Worm (Caenorhabditis elegans) whole organism, midembryonic: Measurements from ENCODE around the gene vps-15.

ENCODE experiments used
- T22C8.4 ChIP-seq: fragments of 200-800 bp; sonication (Bioruptor generic); IDR thresholded peaks from 2 replicates; pipeline ENCODE4 v1.3.6; 2022; ENCODE audit warnings: missing genetic modification characterization, missing compliant biosample characterization
- cog-1 ChIP-seq: sonication (generic microtip); optimal IDR thresholded peaks from 2 replicates; lab custom pipeline; 2016; ENCODE audit warnings: missing genetic modification characterization, missing compliant biosample characterization
- flt-1 ChIP-seq: fragments of 200-800 bp; sonication (Bioruptor generic); IDR thresholded peaks from 2 replicates; pipeline ENCODE4 v1.3.6; 2022; ENCODE audit warnings: missing genetic modification characterization, missing compliant biosample characterization
- klf-2 ChIP-seq: fragments of 200-800 bp; sonication (Bioruptor generic); conservative IDR thresholded peaks from 2 replicates; pipeline ENCODE4 v1.3.6; 2022; ENCODE audit warnings: missing genetic modification reagents, missing genetic modification characterization, missing compliant biosample characterization
- med-1 ChIP-seq: sonication (generic microtip); optimal IDR thresholded peaks from 2 replicates; lab custom pipeline; 2017; ENCODE audit warnings: missing genetic modification characterization, mild to moderate bottlenecking, missing compliant biosample characterization, antibody characterized with exemption, missing genetic modification reagents; ENCODE audit not compliant: insufficient read depth
- ref-1 ChIP-seq: fragments of 200-800 bp; sonication (Bioruptor generic); conservative IDR thresholded peaks from 2 replicates; pipeline ENCODE4 v1.3.6; 2022; ENCODE audit warnings: missing genetic modification reagents, missing genetic modification characterization, missing compliant biosample characterization
- tab-1 ChIP-seq: fragments of 200-800 bp; sonication (Bioruptor generic); IDR thresholded peaks from 2 replicates; pipeline ENCODE4 v1.3.6; 2022; ENCODE audit warnings: missing genetic modification characterization, missing compliant biosample characterization
- ztf-23 ChIP-seq: fragments of 200-800 bp; sonication (Bioruptor generic); IDR thresholded peaks from 2 replicates; pipeline ENCODE4 v1.3.6; 2022; ENCODE audit warnings: missing genetic modification reagents, missing genetic modification characterization, missing compliant biosample characterization
- ztf-29 ChIP-seq: fragments of 200-800 bp; sonication (Bioruptor generic); IDR thresholded peaks from 2 replicates; pipeline ENCODE4 v1.3.6; 2022; ENCODE audit warnings: missing genetic modification reagents, missing genetic modification characterization, missing compliant biosample characterization

The vps-15 gene

ce11 chrII:11922757-11923538, 7.3 kb upstream of the vps-15 start:
- TF ChIP-seq flt-1 (GFP tag; lab: Robert Waterston, UW) (no peak), ztf-29 (GFP tag; lab: Robert Waterston, UW) (no peak), ref-1 (GFP tag; lab: Robert Waterston, UW) (no peak), cog-1 (tag; lab: Kevin White, UChicago) (no peak), tab-1 (no peak), klf-2 (GFP tag; lab: Robert Waterston, UW) (no peak)

ce11 chrII:11917530-11917952, 1.9 kb upstream of the vps-15 start:
- TF ChIP-seq klf-2 (GFP tag; lab: Robert Waterston, UW) = no peak
- TF ChIP-seq T22C8.4 (GFP tag; lab: Robert Waterston, UW) = no peak
- no peak for TF ChIP-seq ref-1 (GFP tag; lab: Robert Waterston, UW)
- TF ChIP-seq med-1 (GFP tag; lab: Kevin White, UChicago) = no peak
- TF ChIP-seq cog-1 (tag; lab: Kevin White, UChicago) = no peak
- no peak for TF ChIP-seq ztf-23 (GFP tag; lab: Robert Waterston, UW)
- TF ChIP-seq ztf-29 (GFP tag; lab: Robert Waterston, UW) = no peak
- TF ChIP-seq tab-1 = no peak
- no peak for TF ChIP-seq flt-1 (GFP tag; lab: Robert Waterston, UW)

- TF ChIP-seq tab-1 (no peak), ztf-29 (GFP tag; lab: Robert Waterston, UW) (no peak), cog-1 (tag; lab: Kevin White, UChicago) (no peak), flt-1 (GFP tag; lab: Robert Waterston, UW) (no peak), med-1 (GFP tag; lab: Kevin White, UChicago) (no peak), ref-1 (GFP tag; lab: Robert Waterston, UW) (no peak), T22C8.4 (GFP tag; lab: Robert Waterston, UW) (no peak), klf-2 (GFP tag; lab: Robert Waterston, UW) (no peak), ztf-23 (GFP tag; lab: Robert Waterston, UW) (no peak)
Measured at ce11 chrII:11916945-11917344, 1.3 kb upstream of the vps-15 start.

- TF ChIP-seq cog-1 (tag; lab: Kevin White, UChicago) = no peak
Measured at ce11 chrII:11916555-11916941, 896 bp upstream of the vps-15 start.

ce11 chrII:11914304-11914703, 1.3 kb downstream of the vps-15 start, which contains the start of gene ZK930.7:
TSS of gene ZK930.7 (plus strand) at chrII:11914604.
- no peak for TF ChIP-seq tab-1
- no peak for TF ChIP-seq med-1 (GFP tag; lab: Kevin White, UChicago)
- TF ChIP-seq T22C8.4 (GFP tag; lab: Robert Waterston, UW) = no peak
- TF ChIP-seq ztf-23 (GFP tag; lab: Robert Waterston, UW) = no peak
- TF ChIP-seq klf-2 (GFP tag; lab: Robert Waterston, UW) = no peak
- no peak for TF ChIP-seq ztf-29 (GFP tag; lab: Robert Waterston, UW)
- no peak for TF ChIP-seq cog-1 (tag; lab: Kevin White, UChicago)
- TF ChIP-seq ref-1 (GFP tag; lab: Robert Waterston, UW) = no peak
- no peak for TF ChIP-seq flt-1 (GFP tag; lab: Robert Waterston, UW)

- TF ChIP-seq cog-1 (tag; lab: Kevin White, UChicago) = no peak
- no peak for TF ChIP-seq tab-1
- no peak for TF ChIP-seq ztf-23 (GFP tag; lab: Robert Waterston, UW)
- TF ChIP-seq T22C8.4 (GFP tag; lab: Robert Waterston, UW) = no peak
- no peak for TF ChIP-seq ztf-29 (GFP tag; lab: Robert Waterston, UW)
- TF ChIP-seq med-1 (GFP tag; lab: Kevin White, UChicago) = no peak
- no peak for TF ChIP-seq ref-1 (GFP tag; lab: Robert Waterston, UW)
- TF ChIP-seq flt-1 (GFP tag; lab: Robert Waterston, UW) = no peak
- no peak for TF ChIP-seq klf-2 (GFP tag; lab: Robert Waterston, UW)
Measured at ce11 chrII:11910569-11910968, 5.1 kb downstream of the vps-15 start.

- TF ChIP-seq flt-1 (GFP tag; lab: Robert Waterston, UW) (no peak), cog-1 (tag; lab: Kevin White, UChicago) (no peak), tab-1 (no peak), ztf-23 (GFP tag; lab: Robert Waterston, UW) (no peak), med-1 (GFP tag; lab: Kevin White, UChicago) (no peak)
Measured at ce11 chrII:11906217-11906616, 9.4 kb downstream of the vps-15 start, which contains the start of gene ZK930.4. TSS of gene ZK930.4 (plus strand) at chrII:11906517.

ce11 chrII:11905023-11905422, 10.6 kb downstream of the vps-15 start:
- TF ChIP-seq tab-1 (no peak), ztf-29 (GFP tag; lab: Robert Waterston, UW) (no peak; the same call in 1 of the 2 replicates), flt-1 (GFP tag; lab: Robert Waterston, UW) (no peak), ztf-23 (GFP tag; lab: Robert Waterston, UW) (no peak), ref-1 (GFP tag; lab: Robert Waterston, UW) (no peak), cog-1 (tag; lab: Kevin White, UChicago) (no peak), T22C8.4 (GFP tag; lab: Robert Waterston, UW) (no peak), med-1 (GFP tag; lab: Kevin White, UChicago) (no peak), klf-2 (GFP tag; lab: Robert Waterston, UW) (no peak)

ce11 chrII:11902203-11902602, 13.4 kb downstream of the vps-15 start:
- TF ChIP-seq flt-1 (GFP tag; lab: Robert Waterston, UW) = no peak
- no peak for TF ChIP-seq med-1 (GFP tag; lab: Kevin White, UChicago)
- TF ChIP-seq cog-1 (tag; lab: Kevin White, UChicago) = peak; percentile 31
- no peak for TF ChIP-seq ztf-29 (GFP tag; lab: Robert Waterston, UW)
- TF ChIP-seq tab-1 = no peak
- no peak for TF ChIP-seq T22C8.4 (GFP tag; lab: Robert Waterston, UW)
- TF ChIP-seq klf-2 (GFP tag; lab: Robert Waterston, UW) = no peak
- TF ChIP-seq ztf-23 (GFP tag; lab: Robert Waterston, UW) = no peak
